Worm (Caenorhabditis elegans) whole organism, young adult: ENCODE measurements around the gene F56F11.4.
"Not testable (repeated sequence)": the region's sequence is repeated elsewhere in the genome, so short reads cannot be mapped to it uniquely, and the experiment has no call there.

Experiments
- F55B11.4 ChIP-seq: sonication (generic microtip); optimal IDR thresholded peaks from 2 replicates; lab custom pipeline; 2016; ENCODE audit warnings: missing compliant biosample characterization, missing genetic modification characterization, borderline replicate concordance; ENCODE audit not compliant: insufficient read depth
- ZK185.1 ChIP-seq: sonication (generic microtip); optimal IDR thresholded peaks from 2 replicates; lab custom pipeline; 2016; ENCODE audit warnings: mild to moderate bottlenecking, missing genetic modification characterization, missing compliant biosample characterization; ENCODE audit not compliant: poor library complexity, severe bottlenecking
- nfya-2 ChIP-seq: fragments of 200-800 bp; sonication (Bioruptor generic); IDR thresholded peaks from 2 replicates; pipeline ENCODE4 v1.3.6; 2022; ENCODE audit warnings: missing genetic modification reagents, missing genetic modification characterization, missing compliant biosample characterization
- pha-4 ChIP-seq: fragments of 150-350 bp; sonication (generic microtip); optimal IDR thresholded peaks from 2 replicates; lab custom pipeline; 2014; ENCODE audit warnings: missing biosample characterization, missing genetic modification reagents, missing genetic modification characterization
- rpc-1 ChIP-seq, 2 experiments: fragments of 150-350 bp in 1 of 2; sonication (generic microtip) in 1 of 2; optimal IDR thresholded peaks; 2 replicates each; lab custom pipeline; 2014 to 2018; ENCODE audit warnings: missing biosample characterization in 1 of 2, missing genetic modification characterization in 1 of 2, missing genetic modification reagents in 1 of 2, missing genotype in 1 of 2
- sdz-38 ChIP-seq: sonication (generic microtip); optimal IDR thresholded peaks from 2 replicates; lab custom pipeline; 2016; ENCODE audit warnings: missing genotype, missing genetic modification characterization, missing compliant biosample characterization
- sea-2 ChIP-seq: fragments of 200-800 bp; sonication (Bioruptor generic); IDR thresholded peaks from 2 replicates; pipeline ENCODE4 v1.3.6; 2022; ENCODE audit warnings: missing genetic modification characterization, missing compliant biosample characterization
- snpc-4 ChIP-seq, 5 experiments: fragments of 150-350 bp in 1 of 5; sonication (generic microtip) in 4 of 5; optimal IDR thresholded peaks; 2 replicates each; lab custom pipeline; 2014 to 2018; ENCODE audit warnings: missing genetic modification characterization in 5 of 5, missing biosample characterization in 3 of 5, antibody characterized with exemption in 2 of 5, mild to moderate bottlenecking in 2 of 5, missing compliant biosample characterization in 2 of 5, missing genotype in 2 of 5, moderate library complexity in 2 of 5, missing genetic modification reagents in 1 of 5

DNA sequence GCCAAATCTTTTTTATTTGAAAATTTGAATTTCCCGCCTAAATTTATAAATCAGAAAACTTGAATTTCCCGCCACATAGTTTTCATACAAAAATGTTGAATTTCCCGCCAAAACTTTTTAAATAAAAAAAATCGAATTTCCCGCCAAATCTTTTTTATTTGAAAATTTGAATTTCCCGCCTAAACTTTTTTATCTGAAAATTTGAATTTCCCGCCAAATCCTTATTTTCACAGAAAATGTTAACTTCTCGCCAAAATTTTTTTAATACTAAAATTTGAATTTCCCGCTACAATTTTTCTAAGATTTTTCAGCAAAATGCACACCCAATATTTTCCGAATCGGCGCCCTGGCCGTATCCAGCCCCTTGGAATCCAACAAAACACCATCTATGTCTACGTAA, 26.0 kb downstream of the F56F11.4 start, which contains the start of gene F56F11.2:
- TF ChIP-seq sea-2 (GFP tag; lab: Robert Waterston, UW); snpc-4 (GFP tag; optimal IDR thresholded peaks at IDR 0.05; lab: Kevin White, UChicago); snpc-4 (tag; optimal IDR thresholded peaks at IDR 0.05; lab: Kevin White, UChicago); F55B11.4; sdz-38 (tag; lab: Kevin White, UChicago); pha-4 (tag; lab: Kevin White, UChicago); ZK185.1; rpc-1 (optimal IDR thresholded peaks at IDR 0.05; lab: Kevin White, UChicago); rpc-1 (tag; optimal IDR thresholded peaks at IDR 0.05; lab: Kevin White, UChicago); nfya-2 (GFP tag; lab: Robert Waterston, UW): not testable (repeated sequence)
